Worm (Caenorhabditis elegans): ENCODE results near the gene F49E12.7.

ce11 chrII:8420775-8421388 is 24.9 kb upstream of the F49E12.7 start:
- no peak for TF ChIP-seq ama-1 (optimal IDR thresholded peaks at IDR 0.05)
- TF ChIP-seq tbx-11 (GFP tag; IDR thresholded peaks at IDR 0.05) = no peak
- TF ChIP-seq pes-1 (GFP tag; IDR thresholded peaks at IDR 0.05) = no peak
- TF ChIP-seq ceh-13 (GFP tag; optimal IDR thresholded peaks at IDR 0.05) = no peak
- TF ChIP-seq sea-1 (GFP tag; conservative IDR thresholded peaks at IDR 0.05) = no peak
- TF ChIP-seq hnd-1 (tag; optimal IDR thresholded peaks at IDR 0.05) = no peak
- no peak for TF ChIP-seq ceh-36 (tag; optimal IDR thresholded peaks at IDR 0.05)
- TF ChIP-seq flt-1 (GFP tag; IDR thresholded peaks at IDR 0.05) = no peak
- TF ChIP-seq tbx-37 (GFP tag; conservative IDR thresholded peaks at IDR 0.05) = no peak
- no peak for TF ChIP-seq hmbx-1 (tag; optimal IDR thresholded peaks at IDR 0.05)
- no peak for TF ChIP-seq F13C5.2 (tag; optimal IDR thresholded peaks at IDR 0.05)
- no peak for TF ChIP-seq ets-7 (tag; optimal IDR thresholded peaks at IDR 0.05)

Data from whole organism, early embryonic.